Worm (Caenorhabditis elegans) whole organism, L1 larva: Measurements from ENCODE around the gene Y55B1BL.2.

Experiments used
- aha-1 ChIP-seq: fragments of 150-350 bp; optimal IDR thresholded peaks from 2 replicates; lab custom pipeline; 2014; ENCODE audit warnings: missing biosample characterization, missing genetic modification characterization
- alr-1 ChIP-seq: fragments of 200-800 bp; sonication (Bioruptor generic); optimal IDR thresholded peaks from 2 replicates; lab custom pipeline; 2018; ENCODE audit warnings: borderline replicate concordance, mild to moderate bottlenecking, missing genetic modification characterization, missing compliant biosample characterization
- aly-2 ChIP-seq: fragments of 150-350 bp; optimal IDR thresholded peaks from 2 replicates; lab custom pipeline; 2014; ENCODE audit warnings: missing biosample characterization, missing genetic modification characterization
- ceh-63 ChIP-seq: fragments of 200-800 bp; sonication (Bioruptor generic); optimal IDR thresholded peaks from 2 replicates; lab custom pipeline; 2018; ENCODE audit warnings: mild to moderate bottlenecking, missing genetic modification characterization, missing compliant biosample characterization
- ceh-8 ChIP-seq: fragments of 200-800 bp; sonication (Bioruptor generic); optimal IDR thresholded peaks from 2 replicates; lab custom pipeline; 2018; ENCODE audit warnings: mild to moderate bottlenecking, missing genetic modification characterization, moderate library complexity, missing compliant biosample characterization
- ceh-82 ChIP-seq, 3 experiments: fragments of 150-350 bp in 1 of 3; sonication (generic microtip) in 2 of 3; optimal IDR thresholded peaks; 2 replicates each; lab custom pipeline; 2014 to 2017; ENCODE audit warnings: missing biosample characterization in 3 of 3, missing genetic modification characterization in 3 of 3
- ceh-90 ChIP-seq: sonication (generic microtip); optimal IDR thresholded peaks from 2 replicates; lab custom pipeline; 2016; ENCODE audit warnings: missing genetic modification characterization, missing compliant biosample characterization
- ces-1 ChIP-seq: fragments of 150-350 bp; optimal IDR thresholded peaks from 2 replicates; lab custom pipeline; 2014; ENCODE audit warnings: missing biosample characterization, missing genetic modification reagents, missing genetic modification characterization
- dsc-1 ChIP-seq: sonication (generic microtip); optimal IDR thresholded peaks from 2 replicates; lab custom pipeline; 2016; ENCODE audit warnings: mild to moderate bottlenecking, missing genetic modification characterization, missing compliant biosample characterization
- efl-1 ChIP-seq, 4 experiments: fragments of 150-350 bp; optimal IDR thresholded peaks in 3 of 4; peaks in 1 of 4; 1 replicate in 1 of 4; 2 replicates in 3 of 4; lab custom pipeline; 2014; ENCODE audit warnings: missing biosample characterization in 2 of 4, missing genetic modification characterization in 2 of 4, missing genetic modification reagents in 2 of 4
- efl-3 ChIP-seq: fragments of 200-800 bp; sonication (Bioruptor generic); optimal IDR thresholded peaks from 2 replicates; lab custom pipeline; 2018; ENCODE audit warnings: mild to moderate bottlenecking, missing genetic modification characterization, missing compliant biosample characterization
- elt-2 ChIP-seq: sonication (generic microtip); optimal IDR thresholded peaks from 2 replicates; lab custom pipeline; 2016; ENCODE audit warnings: missing genetic modification characterization, mild to moderate bottlenecking, inconsistent platforms, missing compliant biosample characterization, missing genetic modification reagents
- elt-3 ChIP-seq, 6 experiments: fragments of 150-350 bp in 1 of 6; sonication (generic microtip); optimal IDR thresholded peaks; 2 replicates each; lab custom pipeline; 2017 to 2018; ENCODE audit warnings: missing biosample characterization in 6 of 6, missing genetic modification characterization in 6 of 6, inconsistent platforms in 1 of 6
- fkh-4 ChIP-seq: sonication (generic microtip); optimal IDR thresholded peaks from 2 replicates; lab custom pipeline; 2016; ENCODE audit warnings: missing compliant biosample characterization, missing genetic modification characterization, borderline replicate concordance
- fkh-8 ChIP-seq: sonication (generic microtip); optimal IDR thresholded peaks from 2 replicates; lab custom pipeline; 2016; ENCODE audit warnings: mild to moderate bottlenecking, missing genetic modification characterization, missing compliant biosample characterization
- grh-1 ChIP-seq: fragments of 200-800 bp; sonication (Bioruptor generic); IDR thresholded peaks from 2 replicates; pipeline ENCODE4 v1.3.6; 2022; ENCODE audit warnings: missing genetic modification reagents, missing genetic modification characterization, missing compliant biosample characterization
- hlh-4 ChIP-seq: sonication (generic microtip); optimal IDR thresholded peaks from 2 replicates; lab custom pipeline; 2016; ENCODE audit warnings: mild to moderate bottlenecking, missing genetic modification characterization, missing compliant biosample characterization
- lin-39 ChIP-seq: fragments of 150-350 bp; optimal IDR thresholded peaks from 2 replicates; lab custom pipeline; 2014; ENCODE audit warnings: missing biosample characterization, missing genetic modification reagents, missing genetic modification characterization
- lsy-2 ChIP-seq, 2 experiments: fragments of 150-350 bp; optimal IDR thresholded peaks; 2 replicates each; lab custom pipeline; 2014; ENCODE audit warnings: missing biosample characterization in 2 of 2, missing genetic modification characterization in 2 of 2
- mep-1 ChIP-seq: fragments of 150-350 bp; optimal IDR thresholded peaks from 2 replicates; lab custom pipeline; 2014; ENCODE audit warnings: missing biosample characterization, missing genetic modification characterization
- nhr-11 ChIP-seq: fragments of 150-350 bp; optimal IDR thresholded peaks from 2 replicates; lab custom pipeline; 2014; ENCODE audit warnings: missing biosample characterization, missing genetic modification characterization
- nhr-12 ChIP-seq: sonication (generic microtip); optimal IDR thresholded peaks from 2 replicates; lab custom pipeline; 2017; ENCODE audit warnings: missing biosample characterization, missing genetic modification characterization
- nhr-19 ChIP-seq: fragments of 200-800 bp; sonication (Bioruptor generic); conservative IDR thresholded peaks from 2 replicates; pipeline ENCODE4 v1.3.6; 2022; ENCODE audit warnings: missing genetic modification characterization, missing compliant biosample characterization
- nhr-237 ChIP-seq: fragments of 150-350 bp; optimal IDR thresholded peaks from 2 replicates; lab custom pipeline; 2014; ENCODE audit warnings: missing biosample characterization, missing genetic modification characterization
- nhr-76 ChIP-seq: sonication (generic microtip); optimal IDR thresholded peaks from 2 replicates; lab custom pipeline; 2017; ENCODE audit warnings: missing biosample characterization, missing genetic modification characterization
- nhr-85 ChIP-seq: sonication (generic microtip); peaks from one replicate; lab custom pipeline; 2016; ENCODE audit warnings: missing genetic modification characterization, inconsistent platforms, missing compliant biosample characterization
- snpc-4 ChIP-seq: fragments of 150-350 bp; optimal IDR thresholded peaks from 2 replicates; lab custom pipeline; 2014; ENCODE audit warnings: missing biosample characterization, missing genetic modification characterization
- snu-23 ChIP-seq: sonication (generic microtip); optimal IDR thresholded peaks from 2 replicates; lab custom pipeline; 2016; ENCODE audit warnings: missing genetic modification characterization, missing compliant biosample characterization
- unc-30 ChIP-seq: sonication (generic microtip); optimal IDR thresholded peaks from 2 replicates; lab custom pipeline; 2017; ENCODE audit warnings: missing biosample characterization, missing genetic modification characterization
- unc-62 ChIP-seq: fragments of 150-350 bp; optimal IDR thresholded peaks from 2 replicates; lab custom pipeline; 2014; ENCODE audit warnings: missing biosample characterization, missing genetic modification reagents, missing genetic modification characterization
- unc-86 ChIP-seq: sonication (generic microtip); optimal IDR thresholded peaks from 2 replicates; lab custom pipeline; 2016; ENCODE audit warnings: missing genetic modification characterization, missing compliant biosample characterization
- xbp-1 ChIP-seq: sonication (generic microtip); optimal IDR thresholded peaks from 2 replicates; lab custom pipeline; 2016; ENCODE audit warnings: missing genetic modification characterization, missing compliant biosample characterization
- zag-1 ChIP-seq: fragments of 150-350 bp; optimal IDR thresholded peaks from 2 replicates; lab custom pipeline; 2014; ENCODE audit warnings: missing biosample characterization, missing genetic modification characterization

Y55B1BL.2 gene

ce11 chrIII:434361-434941 is 31.9 kb downstream of the Y55B1BL.2 start, which contains the start of gene affl-2 (continued):
- TF ChIP-seq snpc-4 (tag; lab: Kevin White, UChicago) (no peak), unc-86 (tag; lab: Kevin White, UChicago) (no peak), mep-1 (tag; lab: Kevin White, UChicago) (peak; percentile 70), elt-3 (tag; optimal IDR thresholded peaks at IDR 0.05; lab: Kevin White, UChicago) (peak in 2 of 6 experiments; percentile 2 to 74), elt-2 (tag; lab: Kevin White, UChicago) (no peak), efl-3 (GFP tag; lab: Kevin White, UChicago) (no peak), nhr-237 (tag; lab: Kevin White, UChicago) (no peak), efl-1 (optimal IDR thresholded peaks at IDR 0.05; lab: Kevin White, UChicago) (no peak), efl-1 (GFP tag; optimal IDR thresholded peaks at IDR 0.05 in 1 of 2; lab: Kevin White, UChicago) (no peak), unc-30 (tag; lab: Kevin White, UChicago) (no peak), lin-39 (tag; lab: Kevin White, UChicago) (no peak), ceh-90 (tag; lab: Kevin White, UChicago) (no peak), zag-1 (tag; lab: Kevin White, UChicago) (no peak), nhr-19 (GFP tag; lab: Robert Waterston, UW) (no peak), alr-1 (no peak), snu-23 (peak; percentile 45), nhr-85 (tag; lab: Kevin White, UChicago) (no peak), fkh-8 (tag; lab: Kevin White, UChicago) (no peak), xbp-1 (tag; lab: Kevin White, UChicago) (no peak), lsy-2 (tag; optimal IDR thresholded peaks at IDR 0.05; lab: Kevin White, UChicago) (no peak), ces-1 (GFP tag; lab: Kevin White, UChicago) (no peak), unc-62 (GFP tag; lab: Kevin White, UChicago) (no peak), hlh-4 (no peak), fkh-4 (tag; lab: Kevin White, UChicago) (no peak), dsc-1 (tag; lab: Kevin White, UChicago) (no peak)

- TF ChIP-seq nhr-11 (tag; lab: Kevin White, UChicago): no peak
Observed at ce11 chrIII:437033-437432, 34.5 kb downstream of the Y55B1BL.2 start.

- TF ChIP-seq aha-1 (tag; lab: Kevin White, UChicago) (no peak), grh-1 (GFP tag; lab: Robert Waterston, UW) (no peak), ceh-82 (tag; optimal IDR thresholded peaks at IDR 0.05; lab: Kevin White, UChicago) (no peak), ceh-63 (GFP tag; lab: Kevin White, UChicago) (no peak), nhr-76 (tag; lab: Kevin White, UChicago) (no peak), efl-1 (optimal IDR thresholded peaks at IDR 0.05; lab: Kevin White, UChicago) (no peak), efl-1 (GFP tag; optimal IDR thresholded peaks at IDR 0.05 in 1 of 2; lab: Kevin White, UChicago) (peak in 1 of 2 experiments; percentile 60), nhr-12 (no peak)
Observed at ce11 chrIII:439926-440325, 37.4 kb downstream of the Y55B1BL.2 start, which contains the start of gene affl-1. Gene affl-1, plus strand, starts transcription at chrIII:440226.

- TF ChIP-seq aly-2 (tag; lab: Kevin White, UChicago) (no peak), ceh-8 (GFP tag; lab: Kevin White, UChicago) (peak; percentile 52), fkh-8 (tag; lab: Kevin White, UChicago) (peak; percentile 25)
Observed at ce11 chrIII:444101-444500, 41.5 kb downstream of the Y55B1BL.2 start, which contains the start of gene Y55B1BR.8. Gene Y55B1BR.8, plus strand, starts transcription at chrIII:444401.

- peak; percentile 83 for TF ChIP-seq alr-1
Observed at ce11 chrIII:445515-445914, 43.0 kb downstream of the Y55B1BL.2 start.
